Worm (Caenorhabditis elegans) whole organism, young adult: ENCODE data around the gene ZK1307.9.

Experiments used
- B0336.3 ChIP-seq: fragments of 200-800 bp; sonication (Bioruptor generic); IDR thresholded peaks from 2 replicates; pipeline ENCODE4 v1.3.6; 2022; ENCODE audit warnings: missing genetic modification characterization, missing compliant biosample characterization
- hsf-1 ChIP-seq: fragments of 200-800 bp; sonication (Bioruptor generic); IDR thresholded peaks from 2 replicates; pipeline ENCODE4 v1.3.6; 2022; ENCODE audit warnings: missing genetic modification reagents, missing genetic modification characterization, missing compliant biosample characterization
- mel-28 ChIP-seq: sonication (generic microtip); optimal IDR thresholded peaks from 2 replicates; lab custom pipeline; 2016; ENCODE audit warnings: borderline replicate concordance, mild to moderate bottlenecking, missing genetic modification characterization, missing compliant biosample characterization
- unc-62 ChIP-seq: fragments of 150-350 bp; optimal IDR thresholded peaks from 2 replicates; lab custom pipeline; 2014; ENCODE audit warnings: missing biosample characterization, missing genetic modification reagents, missing genetic modification characterization

ce11 chrII:9662160-9662559 is 12.9 kb downstream of the ZK1307.9 start:
- TF ChIP-seq B0336.3 (GFP tag; lab: Robert Waterston, UW) (no peak), unc-62 (GFP tag; lab: Kevin White, UChicago) (no peak), hsf-1 (no peak), mel-28 (tag; lab: Kevin White, UChicago) (no peak)
